Fruit fly (Drosophila melanogaster) whole organism, embryonic: ENCODE measurements around the gene RabX4.

Source experiments
- Abd-B ChIP-seq: fragments of 200-800 bp; sonication (Bioruptor generic); optimal IDR thresholded peaks from 2 replicates; lab custom pipeline; 2018; ENCODE audit warnings: missing biosample characterization, mild to moderate bottlenecking, missing genetic modification characterization, moderate library complexity
- CG10147 ChIP-seq: fragments of 200-800 bp; sonication (Bioruptor generic); optimal IDR thresholded peaks from 2 replicates; lab custom pipeline; 2019; ENCODE audit warnings: missing biosample characterization, mild to moderate bottlenecking, missing genetic modification characterization, moderate library complexity
- CG11560 ChIP-seq: fragments of 200-800 bp; sonication (Bioruptor generic); IDR thresholded peaks from 3 replicates; pipeline ENCODE4 v1.3.6; 2022; ENCODE audit warnings: missing biosample characterization, missing genetic modification characterization
- CG17359 ChIP-seq: fragments of 200-800 bp; sonication (Bioruptor generic); optimal IDR thresholded peaks from 3 replicates; lab custom pipeline; 2018; ENCODE audit warnings: missing biosample characterization, mild to moderate bottlenecking, missing genetic modification characterization, moderate library complexity
- CG2678 ChIP-seq: fragments of 200-800 bp; sonication (Bioruptor generic); optimal IDR thresholded peaks from 3 replicates; lab custom pipeline; 2019; ENCODE audit warnings: missing biosample characterization, mild to moderate bottlenecking, missing genetic modification characterization, moderate library complexity
- CG4820 ChIP-seq: fragments of 200-800 bp; sonication (Bioruptor generic); optimal IDR thresholded peaks from 3 replicates; lab custom pipeline; 2016; ENCODE audit warnings: missing biosample characterization, missing genetic modification characterization
- bsh ChIP-seq, 2 experiments: fragments of 200-800 bp; sonication (Bioruptor generic); optimal IDR thresholded peaks; 2 replicates each; lab custom pipeline; 2017 to 2018; ENCODE audit warnings: mild to moderate bottlenecking in 2 of 2, missing biosample characterization in 2 of 2, missing genetic modification characterization in 2 of 2, moderate library complexity in 1 of 2
- cg ChIP-seq: fragments of 200-800 bp; sonication (Bioruptor generic); optimal IDR thresholded peaks from 3 replicates; lab custom pipeline; 2019; ENCODE audit warnings: missing biosample characterization, mild to moderate bottlenecking, missing genetic modification characterization, moderate library complexity
- fru ChIP-seq: fragments of >200 bp; optimal IDR thresholded peaks from 2 replicates; lab custom pipeline; 2017
- gce ChIP-seq: fragments of 200-800 bp; sonication (Bioruptor generic); IDR thresholded peaks from 3 replicates; pipeline ENCODE4 v1.3.6; 2022; ENCODE audit warnings: missing biosample characterization, missing genetic modification characterization
- kay ChIP-seq: fragments of 200-800 bp; sonication (Bioruptor generic); optimal IDR thresholded peaks from 2 replicates; lab custom pipeline; 2016; ENCODE audit warnings: missing biosample characterization, missing genetic modification characterization
- mam ChIP-seq: fragments of 200-800 bp; sonication (Bioruptor generic); optimal IDR thresholded peaks from 3 replicates; lab custom pipeline; 2016; ENCODE audit warnings: missing biosample characterization, missing genetic modification characterization
- pb ChIP-seq: fragments of 200-800 bp; sonication (Bioruptor generic); optimal IDR thresholded peaks from 3 replicates; lab custom pipeline; 2016; ENCODE audit warnings: missing biosample characterization, missing genetic modification characterization
- sqz ChIP-seq: fragments of 200-800 bp; sonication (Bioruptor generic); optimal IDR thresholded peaks from 3 replicates; lab custom pipeline; 2018; ENCODE audit warnings: missing biosample characterization, mild to moderate bottlenecking, missing genetic modification characterization

DNA sequence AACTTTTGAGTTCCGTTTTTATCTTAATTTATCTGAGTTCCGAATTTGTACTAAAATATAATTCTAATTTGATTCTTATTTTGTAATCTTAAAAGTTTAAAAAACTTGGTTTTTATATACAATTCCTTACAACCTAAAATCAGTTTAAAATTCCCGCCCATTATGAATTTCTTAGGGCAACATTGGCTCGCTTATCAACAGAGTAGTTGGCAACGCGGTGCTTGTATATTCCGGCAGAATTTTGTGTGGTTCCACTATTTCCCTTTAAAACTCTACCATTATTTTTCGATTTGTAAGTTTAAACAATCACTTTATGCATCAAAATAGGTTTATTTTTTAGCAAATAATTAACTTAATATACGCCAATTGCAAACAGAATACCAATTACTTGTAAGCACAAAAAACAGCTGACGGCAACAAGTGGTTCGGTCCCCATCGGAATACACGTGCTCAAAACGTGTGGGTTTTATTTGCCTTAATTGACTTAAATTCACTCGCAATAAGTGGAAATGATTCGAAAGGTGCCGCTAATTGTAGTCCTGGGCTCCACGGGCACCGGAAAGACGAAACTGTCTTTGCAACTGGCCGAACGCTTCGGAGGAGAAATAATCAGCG lies 48.7 kb upstream of the RabX4 start, which contains the start of the genes CG11089 and CG31381:
- TF ChIP-seq sqz (GFP tag; lab: Kevin White, UChicago) (no peak), Abd-B (no peak), CG4820 (GFP tag; lab: Kevin White, UChicago) (no peak), gce (GFP tag; lab: Robert Waterston, UW) (no peak), CG10147 (GFP tag; lab: Kevin White, UChicago) (no peak), cg (GFP tag; lab: Kevin White, UChicago) (no peak), kay (GFP tag; lab: Kevin White, UChicago) (no peak), bsh (GFP tag; optimal IDR thresholded peaks at IDR 0.05; lab: Kevin White, UChicago) (no peak), CG11560 (tag; lab: Robert Waterston, UW) (no peak), fru (lab: Kevin White, UChicago) (no peak), pb (no peak), CG2678 (tag; lab: Kevin White, UChicago) (no peak), CG17359 (tag; lab: Kevin White, UChicago) (no peak), mam (GFP tag; lab: Kevin White, UChicago) (no peak)
